Fruit fly (Drosophila melanogaster) whole organism, embryonic: Measurements from ENCODE around the gene Ufsp2.

ENCODE experiments used
- Awh ChIP-seq: fragments of 200-800 bp; sonication (Bioruptor generic); IDR thresholded peaks from 2 replicates; pipeline ENCODE4, ENCODE4 v1.3.6; 2022; ENCODE audit warnings: missing biosample characterization, missing genetic modification characterization
- Bteb2 ChIP-seq: fragments of 200-800 bp; sonication (Bioruptor generic); optimal IDR thresholded peaks from 2 replicates; lab custom pipeline; 2016; ENCODE audit warnings: missing biosample characterization, missing genetic modification characterization
- CG10267 ChIP-seq: fragments of 200-800 bp; sonication (Bioruptor generic); optimal IDR thresholded peaks from 2 replicates; lab custom pipeline; 2018; ENCODE audit warnings: missing biosample characterization, mild to moderate bottlenecking, missing genetic modification characterization, moderate library complexity
- CG11398 ChIP-seq: fragments of 200-800 bp; sonication (Bioruptor generic); optimal IDR thresholded peaks from 2 replicates; lab custom pipeline; 2016; ENCODE audit warnings: missing biosample characterization, missing genetic modification characterization
- CG11696 ChIP-seq: fragments of 200-800 bp; sonication (Bioruptor generic); IDR thresholded peaks from 2 replicates; pipeline ENCODE4 v1.3.6; 2022; ENCODE audit warnings: missing biosample characterization, missing genetic modification characterization
- CG12236 ChIP-seq: fragments of 200-800 bp; sonication (Bioruptor generic); optimal IDR thresholded peaks from 2 replicates; lab custom pipeline; 2016; ENCODE audit warnings: missing biosample characterization, missing genetic modification characterization
- CG14710 ChIP-seq: fragments of 200-800 bp; sonication (Bioruptor generic); optimal IDR thresholded peaks from 3 replicates; lab custom pipeline; 2019; ENCODE audit warnings: missing biosample characterization, mild to moderate bottlenecking, missing genetic modification characterization, moderate library complexity
- CG1529 ChIP-seq: fragments of 200-800 bp; sonication (Bioruptor generic); optimal IDR thresholded peaks from 3 replicates; lab custom pipeline; 2018; ENCODE audit warnings: missing biosample characterization, missing genetic modification characterization
- CG15696 ChIP-seq: fragments of 200-800 bp; sonication (Bioruptor generic); optimal IDR thresholded peaks from 2 replicates; lab custom pipeline; 2019; ENCODE audit warnings: missing biosample characterization, mild to moderate bottlenecking, missing genetic modification characterization, moderate library complexity
- CG16779 ChIP-seq: fragments of 200-800 bp; sonication (Bioruptor generic); IDR thresholded peaks from 2 replicates; pipeline ENCODE4 v1.3.6; 2022; ENCODE audit warnings: missing biosample characterization, missing genetic modification characterization
- CG17361 ChIP-seq: fragments of 200-800 bp; sonication (Bioruptor generic); IDR thresholded peaks from 3 replicates; pipeline ENCODE4 v1.3.6; 2022; ENCODE audit warnings: missing biosample characterization, missing genetic modification characterization
- CG17612 ChIP-seq: fragments of 200-800 bp; sonication (Bioruptor generic); IDR thresholded peaks from 2 replicates; pipeline ENCODE4 v1.3.6; 2022; ENCODE audit warnings: missing biosample characterization, missing genetic modification characterization
- CG18011 ChIP-seq: fragments of 200-800 bp; sonication (Bioruptor generic); optimal IDR thresholded peaks from 2 replicates; lab custom pipeline; 2017; ENCODE audit warnings: missing biosample characterization, missing genetic modification characterization, mild to moderate bottlenecking, moderate library complexity, missing genotype
- CG18764 ChIP-seq: fragments of 200-800 bp; sonication (Bioruptor generic); optimal IDR thresholded peaks from 3 replicates; lab custom pipeline; 2016; ENCODE audit warnings: missing biosample characterization, missing genetic modification characterization
- CG2116 ChIP-seq: fragments of 200-800 bp; sonication (Bioruptor generic); optimal IDR thresholded peaks from 3 replicates; lab custom pipeline; 2018; ENCODE audit warnings: missing biosample characterization, mild to moderate bottlenecking, missing genetic modification characterization
- CG3281 ChIP-seq: fragments of 200-800 bp; sonication (Bioruptor generic); optimal IDR thresholded peaks from 3 replicates; lab custom pipeline; 2017; ENCODE audit warnings: missing biosample characterization, mild to moderate bottlenecking, missing genetic modification characterization
- CG3407 ChIP-seq: fragments of 200-800 bp; sonication (Bioruptor generic); optimal IDR thresholded peaks from 2 replicates; lab custom pipeline; 2018; ENCODE audit warnings: missing biosample characterization, mild to moderate bottlenecking, missing genetic modification characterization
- CG42726 ChIP-seq: fragments of 200-800 bp; sonication (Bioruptor generic); IDR thresholded peaks from 2 replicates; pipeline ENCODE4 v1.3.6; 2022; ENCODE audit warnings: missing biosample characterization, missing genetic modification characterization; ENCODE audit not compliant: partially characterized antibody
- CG9609 ChIP-seq: fragments of 200-800 bp; sonication (Bioruptor generic); optimal IDR thresholded peaks from 3 replicates; lab custom pipeline; 2016; ENCODE audit warnings: missing biosample characterization, missing genetic modification characterization
- CTCF ChIP-seq: fragments of 200-800 bp; sonication (Bioruptor generic); optimal IDR thresholded peaks from 2 replicates; lab custom pipeline; 2017; ENCODE audit warnings: missing biosample characterization, mild to moderate bottlenecking, missing genetic modification characterization, moderate library complexity
- HLH3B ChIP-seq: fragments of 200-800 bp; sonication (Bioruptor generic); IDR thresholded peaks from 2 replicates; pipeline ENCODE4 v1.3.6; 2022; ENCODE audit warnings: missing biosample characterization, missing genetic modification characterization
- HmgD ChIP-seq: fragments of 200-800 bp; sonication (Bioruptor generic); optimal IDR thresholded peaks from 3 replicates; lab custom pipeline; 2016; ENCODE audit warnings: missing biosample characterization, missing genetic modification characterization
- Hsf ChIP-seq: fragments of 200-800 bp; sonication (Bioruptor generic); optimal IDR thresholded peaks from 3 replicates; lab custom pipeline; 2016; ENCODE audit warnings: missing biosample characterization, missing genetic modification characterization
- Max ChIP-seq: fragments of 200-800 bp; sonication (Bioruptor generic); optimal IDR thresholded peaks from 2 replicates; lab custom pipeline; 2016; ENCODE audit warnings: missing biosample characterization, mild to moderate bottlenecking, missing genetic modification characterization
- NC2α ChIP-seq: fragments of 200-800 bp; sonication (Bioruptor generic); optimal IDR thresholded peaks from 2 replicates; lab custom pipeline; 2016; ENCODE audit warnings: missing biosample characterization, missing genetic modification characterization
- PHDP ChIP-seq: fragments of 200-800 bp; sonication (Bioruptor generic); optimal IDR thresholded peaks from 3 replicates; lab custom pipeline; 2018; ENCODE audit warnings: missing biosample characterization, mild to moderate bottlenecking, missing genetic modification characterization, moderate library complexity
- TFAM ChIP-seq: fragments of 200-800 bp; sonication (Bioruptor generic); optimal IDR thresholded peaks from 2 replicates; lab custom pipeline; 2017; ENCODE audit warnings: missing biosample characterization, missing genetic modification characterization, inconsistent platforms
- bab2 ChIP-seq: fragments of 200-800 bp; sonication (Bioruptor generic); optimal IDR thresholded peaks from 2 replicates; lab custom pipeline; 2016; ENCODE audit warnings: missing biosample characterization, missing genetic modification characterization
- corto ChIP-seq: fragments of 200-800 bp; sonication (Bioruptor generic); optimal IDR thresholded peaks from 2 replicates; lab custom pipeline; 2016; ENCODE audit warnings: missing biosample characterization, mild to moderate bottlenecking, missing genetic modification characterization, moderate library complexity
- crc ChIP-seq: fragments of 200-800 bp; sonication (Bioruptor generic); optimal IDR thresholded peaks from 2 replicates; lab custom pipeline; 2016; ENCODE audit warnings: missing biosample characterization, missing genetic modification characterization
- exex ChIP-seq: fragments of 200-800 bp; sonication (Bioruptor generic); optimal IDR thresholded peaks from 4 replicates; lab custom pipeline; 2018; ENCODE audit warnings: missing biosample characterization, mild to moderate bottlenecking, missing genetic modification characterization, moderate library complexity
- fd3F ChIP-seq: fragments of 200-800 bp; sonication (Bioruptor generic); optimal IDR thresholded peaks from 2 replicates; lab custom pipeline; 2018; ENCODE audit warnings: missing biosample characterization, mild to moderate bottlenecking, missing genetic modification characterization, moderate library complexity
- fd64A ChIP-seq: fragments of 200-800 bp; sonication (Bioruptor generic); optimal IDR thresholded peaks from 3 replicates; lab custom pipeline; 2018; ENCODE audit warnings: missing biosample characterization, mild to moderate bottlenecking, missing genetic modification characterization
- ftz-f1 ChIP-seq: fragments of 200-800 bp; sonication (Bioruptor generic); optimal IDR thresholded peaks from 2 replicates; lab custom pipeline; 2016; ENCODE audit warnings: missing biosample characterization, missing genetic modification characterization
- gce ChIP-seq: fragments of 200-800 bp; sonication (Bioruptor generic); IDR thresholded peaks from 3 replicates; pipeline ENCODE4 v1.3.6; 2022; ENCODE audit warnings: missing biosample characterization, missing genetic modification characterization
- grau ChIP-seq: fragments of 200-800 bp; optimal IDR thresholded peaks from 3 replicates; lab custom pipeline; 2019; ENCODE audit warnings: missing biosample characterization, mild to moderate bottlenecking, missing genetic modification characterization, moderate library complexity
- h ChIP-seq: fragments of >200 bp; optimal IDR thresholded peaks from 2 replicates; lab custom pipeline; 2017
- her ChIP-seq: fragments of 200-800 bp; sonication (Bioruptor generic); optimal IDR thresholded peaks from 2 replicates; lab custom pipeline; 2016; ENCODE audit warnings: missing biosample characterization, missing genetic modification characterization
- jumu ChIP-seq: fragments of 200-800 bp; sonication (Bioruptor generic); optimal IDR thresholded peaks from 3 replicates; lab custom pipeline; 2016; ENCODE audit warnings: missing biosample characterization, missing genetic modification characterization
- luna ChIP-seq: fragments of 200-800 bp; sonication (Bioruptor generic); optimal IDR thresholded peaks from 2 replicates; lab custom pipeline; 2016; ENCODE audit warnings: missing biosample characterization, missing genetic modification characterization
- nau ChIP-seq: fragments of 200-800 bp; sonication (Bioruptor generic); optimal IDR thresholded peaks from 3 replicates; lab custom pipeline; 2017; ENCODE audit warnings: missing biosample characterization, mild to moderate bottlenecking, missing genetic modification characterization, missing genetic modification reagents
- peb ChIP-seq: fragments of 200-800 bp; sonication (Bioruptor generic); IDR thresholded peaks from 2 replicates; pipeline ENCODE4 v1.3.6; 2022; ENCODE audit warnings: missing biosample characterization, missing genetic modification characterization
- phol ChIP-seq: fragments of 200-800 bp; sonication (Bioruptor generic); optimal IDR thresholded peaks from 3 replicates; lab custom pipeline; 2018; ENCODE audit warnings: missing biosample characterization, mild to moderate bottlenecking, missing genetic modification characterization, moderate library complexity
- schlank ChIP-seq: fragments of 200-800 bp; sonication (Bioruptor generic); optimal IDR thresholded peaks from 2 replicates; lab custom pipeline; 2018; ENCODE audit warnings: missing biosample characterization, mild to moderate bottlenecking, missing genetic modification characterization
- so ChIP-seq: fragments of 200-800 bp; sonication (Bioruptor generic); IDR thresholded peaks from 3 replicates; pipeline ENCODE4 v1.3.6; 2022; ENCODE audit warnings: missing biosample characterization, missing genetic modification characterization
- sob ChIP-seq: fragments of 200-800 bp; sonication (Bioruptor generic); IDR thresholded peaks from 2 replicates; pipeline ENCODE4 v1.3.6; 2022; ENCODE audit warnings: missing biosample characterization, missing genetic modification characterization
- sug ChIP-seq: fragments of 200-800 bp; optimal IDR thresholded peaks from 2 replicates; lab custom pipeline; 2019; ENCODE audit warnings: missing biosample characterization, mild to moderate bottlenecking, missing genetic modification characterization, moderate library complexity
- toy ChIP-seq: fragments of 200-800 bp; sonication (Bioruptor generic); IDR thresholded peaks from 2 replicates; pipeline ENCODE4 v1.3.6; 2022; ENCODE audit warnings: missing biosample characterization, missing genetic modification characterization
- tup ChIP-seq: fragments of 200-800 bp; sonication (Bioruptor generic); optimal IDR thresholded peaks from 2 replicates; lab custom pipeline; 2016; ENCODE audit warnings: missing biosample characterization, mild to moderate bottlenecking, missing genetic modification characterization, moderate library complexity
- tx ChIP-seq: fragments of 200-800 bp; sonication (Bioruptor generic); optimal IDR thresholded peaks from 2 replicates; lab custom pipeline; 2016; ENCODE audit warnings: missing biosample characterization, missing genetic modification characterization
- unc-4 ChIP-seq: fragments of 200-800 bp; sonication (Bioruptor generic); IDR thresholded peaks from 2 replicates; pipeline ENCODE4 v1.3.6; 2022; ENCODE audit warnings: missing biosample characterization, missing genetic modification characterization; ENCODE audit not compliant: partially characterized antibody
- vnd ChIP-seq: fragments of 200-800 bp; sonication (Bioruptor generic); IDR thresholded peaks from 3 replicates; pipeline ENCODE4 v1.3.6; 2022; ENCODE audit warnings: missing biosample characterization, missing genetic modification characterization; ENCODE audit not compliant: partially characterized antibody

The Ufsp2 gene

dm6 chr3L:15566484-15566955, 9.8 kb upstream of the Ufsp2 start (continued):
- TF ChIP-seq CG14710 (tag; lab: Kevin White, UChicago) = peak; percentile 29
- TF ChIP-seq CTCF (GFP tag; lab: Kevin White, UChicago) = no peak
- TF ChIP-seq Max (GFP tag; lab: Kevin White, UChicago) = no peak
- TF ChIP-seq her (GFP tag; lab: Kevin White, UChicago) = peak; percentile 61
- TF ChIP-seq luna = no peak
- peak; percentile 62 for TF ChIP-seq ftz-f1 (GFP tag; lab: Kevin White, UChicago)
- peak; percentile 74 for TF ChIP-seq bab2 (GFP tag; lab: Kevin White, UChicago)
- TF ChIP-seq CG42726 (GFP tag; lab: Robert Waterston, UW) = no peak
- TF ChIP-seq CG2116 (GFP tag; lab: Kevin White, UChicago) = no peak
- no peak for TF ChIP-seq tup (GFP tag; lab: Kevin White, UChicago)
- no peak for TF ChIP-seq crc (GFP tag; lab: Kevin White, UChicago)
- TF ChIP-seq HLH3B (GFP tag; lab: Robert Waterston, UW) = peak; percentile 49; the same call in 1 of the 2 replicates
- TF ChIP-seq jumu (GFP tag; lab: Kevin White, UChicago) = peak; percentile 42
- peak; percentile 48 for TF ChIP-seq grau (tag; lab: Kevin White, UChicago)
- peak; percentile 65 for TF ChIP-seq CG3407 (GFP tag; lab: Kevin White, UChicago)
- TF ChIP-seq Hsf (GFP tag; lab: Kevin White, UChicago) = no peak
- TF ChIP-seq CG17612 (GFP tag; lab: Robert Waterston, UW) = no peak
- peak; percentile 82 for TF ChIP-seq schlank
- TF ChIP-seq exex (tag; lab: Kevin White, UChicago) = peak; percentile 69
- TF ChIP-seq fd64A = peak; percentile 85
- no peak for TF ChIP-seq tx (GFP tag; lab: Kevin White, UChicago)
- TF ChIP-seq CG9609 (GFP tag; lab: Kevin White, UChicago) = no peak
- TF ChIP-seq CG17361 (GFP tag; lab: Robert Waterston, UW) = no peak; the same call in 2 of the 3 replicates
- peak; percentile 8 for TF ChIP-seq Bteb2 (GFP tag; lab: Kevin White, UChicago)
- TF ChIP-seq unc-4 (GFP tag; lab: Robert Waterston, UW) = no peak
- peak; percentile 61 for TF ChIP-seq CG11398 (GFP tag; lab: Kevin White, UChicago)
- peak; percentile 22; the same call in 1 of the 2 replicates for TF ChIP-seq CG16779 (GFP tag; lab: Robert Waterston, UW)
- peak; percentile 92 for TF ChIP-seq sug (tag; lab: Kevin White, UChicago)
- TF ChIP-seq CG10267 (tag; lab: Kevin White, UChicago) = no peak
- no peak for TF ChIP-seq h (lab: Kevin White, UChicago)
- TF ChIP-seq NC2α (GFP tag; lab: Kevin White, UChicago) = no peak
- TF ChIP-seq phol = no peak
- TF ChIP-seq CG12236 (GFP tag; lab: Kevin White, UChicago) = peak; percentile 25
- peak; percentile 48 for TF ChIP-seq CG18011
- peak; percentile 66 for TF ChIP-seq fd3F (GFP tag; lab: Kevin White, UChicago)
- peak; percentile 78 for TF ChIP-seq CG3281 (GFP tag; lab: Kevin White, UChicago)
- peak; percentile 61 for TF ChIP-seq CG15696
- TF ChIP-seq PHDP (tag; lab: Kevin White, UChicago) = peak; percentile 75
- TF ChIP-seq sob (GFP tag; lab: Robert Waterston, UW) = peak; percentile 64; the same call in 1 of the 2 replicates
- peak; percentile 85; the same call in 2 of the 3 replicates for TF ChIP-seq so (GFP tag; lab: Robert Waterston, UW)
- peak; percentile 9 for TF ChIP-seq HmgD
- no peak for TF ChIP-seq nau (GFP tag; lab: Kevin White, UChicago)
- TF ChIP-seq TFAM = peak; percentile 29
- TF ChIP-seq corto = no peak
- no peak for TF ChIP-seq gce (GFP tag; lab: Robert Waterston, UW)
- no peak; the same call in 1 of the 2 replicates for TF ChIP-seq peb (GFP tag; lab: Robert Waterston, UW)
- no peak for TF ChIP-seq toy (GFP tag; lab: Robert Waterston, UW)
- TF ChIP-seq vnd (GFP tag; lab: Robert Waterston, UW) = no peak
- TF ChIP-seq Awh (GFP tag; lab: Robert Waterston, UW) = peak; percentile 62
- TF ChIP-seq CG11696 (GFP tag; lab: Robert Waterston, UW) = peak; percentile 52; the same call in 1 of the 2 replicates
- peak; percentile 71 for TF ChIP-seq CG1529 (GFP tag; lab: Kevin White, UChicago)
- no peak for TF ChIP-seq CG18764 (GFP tag; lab: Kevin White, UChicago)
